Fruit fly (Drosophila melanogaster): ENCODE measurements around the gene CG31917.

The CG31917 gene

dm6 chr2L:5059645-5060254 lies 49.1 kb upstream of the CG31917 start, which contains the start of gene Rpn11 (continued):
- TF ChIP-seq CG7786 (GFP tag; optimal IDR thresholded peaks at IDR 0.05) (peak; percentile 29), ci (GFP tag; IDR thresholded peaks at IDR 0.05) (0 out of 3 replicates have a peak, but pooled peaks have one; percentile 9), en (GFP tag; optimal IDR thresholded peaks at IDR 0.05) (no peak), D19B (GFP tag; optimal IDR thresholded peaks at IDR 0.05) (peak; percentile 20)

- TF ChIP-seq kah (GFP tag; optimal IDR thresholded peaks at IDR 0.05) (no peak), nmo (GFP tag; optimal IDR thresholded peaks at IDR 0.05) (no peak), inv (GFP tag; IDR thresholded peaks at IDR 0.05; ENCODE audit: partially characterized antibody) (peak; percentile 23; the same call in 1 of the 2 replicates), CG10274 (GFP tag; optimal IDR thresholded peaks at IDR 0.05) (no peak), CG17328 (GFP tag; IDR thresholded peaks at IDR 0.05) (no peak), CG10366 (GFP tag; IDR thresholded peaks at IDR 0.05) (no peak), CG7357 (GFP tag; IDR thresholded peaks at IDR 0.05) (no peak), ac (GFP tag; optimal IDR thresholded peaks at IDR 0.05) (no peak), Scr (GFP tag; IDR thresholded peaks at IDR 0.05; ENCODE audit: partially characterized antibody) (peak; percentile 69), ase (GFP tag; IDR thresholded peaks at IDR 0.05) (no peak), chm (GFP tag; IDR thresholded peaks at IDR 0.05) (no peak), Pdp1 (GFP tag; optimal IDR thresholded peaks at IDR 0.05) (no peak), eyg (GFP tag; optimal IDR thresholded peaks at IDR 0.05) (no peak), CG3065 (GFP tag; optimal IDR thresholded peaks at IDR 0.05) (no peak), CG11247 (GFP tag; IDR thresholded peaks at IDR 0.05) (no peak), vnd (GFP tag; IDR thresholded peaks at IDR 0.05; ENCODE audit: partially characterized antibody) (peak; percentile 44; the same call in 1 of the 3 replicates), CG6175 (GFP tag; IDR thresholded peaks at IDR 0.05) (no peak), pzg (GFP tag; optimal IDR thresholded peaks at IDR 0.05) (peak; percentile 28), Vsx1 (GFP tag; optimal IDR thresholded peaks at IDR 0.05) (no peak), E2f2 (GFP tag; IDR thresholded peaks at IDR 0.05) (peak; percentile 56; the same call in 1 of the 2 replicates), row (GFP tag; IDR thresholded peaks at IDR 0.05) (peak; percentile 37; the same call in 2 of the 3 replicates), E2f1 (GFP tag; IDR thresholded peaks at IDR 0.05) (no peak), C15 (GFP tag; IDR thresholded peaks at IDR 0.05) (no peak), stwl (tag; optimal IDR thresholded peaks at IDR 0.05) (no peak), tup (GFP tag; optimal IDR thresholded peaks at IDR 0.05) (no peak), Ptx1 (GFP tag; IDR thresholded peaks at IDR 0.05) (no peak), CG18619 (GFP tag; optimal IDR thresholded peaks at IDR 0.05) (no peak), CG9876 (GFP tag; optimal IDR thresholded peaks at IDR 0.05) (no peak), CG13287 (GFP tag; IDR thresholded peaks at IDR 0.05; ENCODE audit: partially characterized antibody) (peak; percentile 80), H2.0 (GFP tag; IDR thresholded peaks at IDR 0.05) (no peak), CG9727 (GFP tag; optimal IDR thresholded peaks at IDR 0.05) (no peak), Bgb (GFP tag; IDR thresholded peaks at IDR 0.05; ENCODE audit: partially characterized antibody) (peak; percentile 47; the same call in 1 of the 2 replicates), Eip74EF (GFP tag; optimal IDR thresholded peaks at IDR 0.05) (no peak), sqz (GFP tag; optimal IDR thresholded peaks at IDR 0.05) (peak; percentile 12), CG11504 (tag; optimal IDR thresholded peaks at IDR 0.05) (no peak), odd (GFP tag; optimal IDR thresholded peaks at IDR 0.05) (no peak), CG34224 (GFP tag; IDR thresholded peaks at IDR 0.05; ENCODE audit: partially characterized antibody) (peak; percentile 63), BEAF-32 (GFP tag; optimal IDR thresholded peaks at IDR 0.05) (peak; percentile 65), CG12104 (GFP tag; optimal IDR thresholded peaks at IDR 0.05) (no peak), pan (optimal IDR thresholded peaks at IDR 0.05) (no peak), pan (GFP tag; optimal IDR thresholded peaks at IDR 0.05 in 1 of 2, IDR thresholded peaks at IDR 0.05 in 1 of 2) (no peak), CG18599 (GFP tag; optimal IDR thresholded peaks at IDR 0.05) (no peak), z (GFP tag; IDR thresholded peaks at IDR 0.05) (no peak), bbx (GFP tag; IDR thresholded peaks at IDR 0.05; ENCODE audit: partially characterized antibody) (peak; percentile 28; the same call in 1 of the 2 replicates)
Measured at dm6 chr2L:5058094-5058493, 47.5 kb upstream of the CG31917 start, which contains the start of gene Nepl3. Gene Nepl3 (minus strand): TSS chr2L:5058248.

Data from whole organism, embryonic.